Fruit fly (Drosophila melanogaster): ENCODE data around the gene CG12511.

- TF ChIP-seq psq (GFP tag; optimal IDR thresholded peaks at IDR 0.05): no peak
- no peak for TF ChIP-seq dsf (GFP tag; optimal IDR thresholded peaks at IDR 0.05; ENCODE audit: borderline replicate concordance)
- TF ChIP-seq Rel (GFP tag; optimal IDR thresholded peaks at IDR 0.05): no peak
- no peak for TF ChIP-seq Rel (tag; optimal IDR thresholded peaks at IDR 0.05)
- TF ChIP-seq pan (optimal IDR thresholded peaks at IDR 0.05): no peak
- TF ChIP-seq br (GFP tag; optimal IDR thresholded peaks at IDR 0.05): no peak
- no peak for TF ChIP-seq h (GFP tag; optimal IDR thresholded peaks at IDR 0.05)
- TF ChIP-seq lola (GFP tag; optimal IDR thresholded peaks at IDR 0.05): no peak
- no peak for TF ChIP-seq usp (GFP tag; optimal IDR thresholded peaks at IDR 0.05)
- no peak for TF ChIP-seq Dif (GFP tag; optimal IDR thresholded peaks at IDR 0.05; ENCODE audit: partially characterized antibody)
- no peak for TF ChIP-seq Abd-B (GFP tag; optimal IDR thresholded peaks at IDR 0.05)
- TF ChIP-seq CG32264 (GFP tag; optimal IDR thresholded peaks at IDR 0.05): no peak
- TF ChIP-seq foxo (GFP tag; optimal IDR thresholded peaks at IDR 0.05): no peak
These were observed 45.6 kb downstream of the CG12511 start for dm6 chr2L:5723859-5724475.
